Fruit fly (Drosophila melanogaster) whole organism, embryonic: Measurements from ENCODE around the gene CG14036.
A peak's percentile ranks its signal among the peaks of the same experiment; 100 is the strongest.

Experiments used
- Adf1 ChIP-seq: fragments of 200-800 bp; sonication (Bioruptor generic); IDR thresholded peaks from 2 replicates; pipeline ENCODE4 v1.3.6; 2022; ENCODE audit warnings: missing biosample characterization, missing genetic modification characterization
- Antp ChIP-seq: fragments of 200-800 bp; sonication (Bioruptor generic); optimal IDR thresholded peaks from 3 replicates; lab custom pipeline; 2016; ENCODE audit warnings: missing biosample characterization, missing genetic modification characterization
- Atf6 ChIP-seq: fragments of 200-800 bp; sonication (Bioruptor generic); IDR thresholded peaks from 2 replicates; pipeline ENCODE4 v1.3.6; 2022; ENCODE audit warnings: missing biosample characterization, missing genetic modification characterization
- Bteb2 ChIP-seq: fragments of 200-800 bp; sonication (Bioruptor generic); optimal IDR thresholded peaks from 2 replicates; lab custom pipeline; 2016; ENCODE audit warnings: missing biosample characterization, missing genetic modification characterization
- CG10462 ChIP-seq: fragments of 200-800 bp; sonication (Bioruptor generic); optimal IDR thresholded peaks from 2 replicates; lab custom pipeline; 2016; ENCODE audit warnings: missing biosample characterization, missing genetic modification characterization
- CG11247 ChIP-seq: fragments of 200-800 bp; sonication (Bioruptor generic); IDR thresholded peaks from 2 replicates; pipeline ENCODE4 v1.3.6; 2022; ENCODE audit warnings: missing biosample characterization, missing genetic modification characterization
- CG13123 ChIP-seq: fragments of 200-800 bp; sonication (Bioruptor generic); optimal IDR thresholded peaks from 2 replicates; lab custom pipeline; 2016; ENCODE audit warnings: missing biosample characterization, missing genetic modification characterization
- CG13296 ChIP-seq: fragments of 200-800 bp; sonication (Bioruptor generic); optimal IDR thresholded peaks from 3 replicates; lab custom pipeline; 2018; ENCODE audit warnings: missing biosample characterization, mild to moderate bottlenecking, missing genetic modification characterization
- CG14667 ChIP-seq: fragments of 200-800 bp; sonication (Bioruptor generic); IDR thresholded peaks from 2 replicates; pipeline ENCODE4 v1.3.6; 2022; ENCODE audit warnings: missing biosample characterization, missing genetic modification characterization
- CG16813 ChIP-seq: fragments of 200-800 bp; sonication (Bioruptor generic); IDR thresholded peaks from 3 replicates; pipeline ENCODE4 v1.3.6; 2022; ENCODE audit warnings: missing biosample characterization, missing genetic modification characterization; ENCODE audit not compliant: partially characterized antibody
- CG17328 ChIP-seq: fragments of 200-800 bp; sonication (Bioruptor generic); IDR thresholded peaks from 2 replicates; pipeline ENCODE4 v1.3.6; 2022; ENCODE audit warnings: missing biosample characterization, missing genetic modification characterization
- CG2116 ChIP-seq: fragments of 200-800 bp; sonication (Bioruptor generic); optimal IDR thresholded peaks from 3 replicates; lab custom pipeline; 2018; ENCODE audit warnings: missing biosample characterization, mild to moderate bottlenecking, missing genetic modification characterization
- CG2129 ChIP-seq: fragments of 200-800 bp; sonication (Bioruptor generic); IDR thresholded peaks from 2 replicates; pipeline ENCODE4 v1.3.6; 2022; ENCODE audit warnings: missing biosample characterization, missing genetic modification characterization; ENCODE audit not compliant: partially characterized antibody
- CG2875 ChIP-seq: fragments of 200-800 bp; sonication (Bioruptor generic); optimal IDR thresholded peaks from 2 replicates; lab custom pipeline; 2017; ENCODE audit warnings: missing biosample characterization, mild to moderate bottlenecking, missing genetic modification characterization, missing genetic modification reagents
- CG30020 ChIP-seq: fragments of 200-800 bp; optimal IDR thresholded peaks from 2 replicates; lab custom pipeline; 2019; ENCODE audit warnings: missing biosample characterization, mild to moderate bottlenecking, missing genetic modification characterization, moderate library complexity
- CG30403 ChIP-seq: fragments of 200-800 bp; sonication (Bioruptor generic); optimal IDR thresholded peaks from 3 replicates; lab custom pipeline; 2016; ENCODE audit warnings: missing biosample characterization, missing genetic modification characterization
- CG34422 ChIP-seq: fragments of 200-800 bp; sonication (Bioruptor generic); IDR thresholded peaks from 3 replicates; pipeline ENCODE4 v1.3.6; 2022; ENCODE audit warnings: missing biosample characterization, missing genetic modification characterization
- CG3726 ChIP-seq: fragments of 200-800 bp; sonication (Bioruptor generic); IDR thresholded peaks from 3 replicates; pipeline ENCODE4, ENCODE4 v1.3.6; 2022; ENCODE audit warnings: missing biosample characterization, missing genetic modification characterization
- CG4730 ChIP-seq: fragments of 200-800 bp; sonication (Bioruptor generic); IDR thresholded peaks from 2 replicates; pipeline ENCODE4 v1.3.6; 2022; ENCODE audit warnings: missing biosample characterization, missing genetic modification characterization
- CG6175 ChIP-seq: fragments of 200-800 bp; sonication (Bioruptor generic); IDR thresholded peaks from 3 replicates; pipeline ENCODE4 v1.3.6; 2022; ENCODE audit warnings: missing biosample characterization, missing genetic modification characterization
- CG9437 ChIP-seq: fragments of 200-800 bp; sonication (Bioruptor generic); optimal IDR thresholded peaks from 2 replicates; lab custom pipeline; 2018; ENCODE audit warnings: missing biosample characterization, mild to moderate bottlenecking, missing genetic modification characterization
- D19A ChIP-seq: fragments of 200-800 bp; optimal IDR thresholded peaks from 3 replicates; lab custom pipeline; 2019; ENCODE audit warnings: missing biosample characterization, mild to moderate bottlenecking, missing genetic modification characterization, moderate library complexity
- E2f1 ChIP-seq: fragments of 200-800 bp; sonication (Bioruptor generic); IDR thresholded peaks from 2 replicates; pipeline ENCODE4 v1.3.6; 2022; ENCODE audit warnings: missing biosample characterization, missing genetic modification characterization
- HHEX ChIP-seq: fragments of 200-800 bp; sonication (Bioruptor generic); optimal IDR thresholded peaks from 3 replicates; lab custom pipeline; 2017; ENCODE audit warnings: missing biosample characterization, mild to moderate bottlenecking, missing genetic modification characterization, missing genetic modification reagents
- Hey ChIP-seq: fragments of 200-800 bp; sonication (Bioruptor generic); optimal IDR thresholded peaks from 3 replicates; lab custom pipeline; 2018; ENCODE audit warnings: missing biosample characterization, mild to moderate bottlenecking, missing genetic modification characterization
- Mad ChIP-seq: fragments of 200-800 bp; sonication (Bioruptor generic); optimal IDR thresholded peaks from 2 replicates; lab custom pipeline; 2016; ENCODE audit warnings: missing biosample characterization, missing genetic modification characterization
- Neu2 ChIP-seq: fragments of 200-800 bp; sonication (Bioruptor generic); optimal IDR thresholded peaks from 3 replicates; lab custom pipeline; 2016; ENCODE audit warnings: missing biosample characterization, missing genetic modification characterization, borderline replicate concordance
- Oli ChIP-seq: fragments of 200-800 bp; sonication (Bioruptor generic); optimal IDR thresholded peaks from 2 replicates; lab custom pipeline; 2018; ENCODE audit warnings: missing biosample characterization, mild to moderate bottlenecking, missing genetic modification characterization, moderate library complexity
- Sin3A ChIP-seq: fragments of >200 bp; optimal IDR thresholded peaks from 2 replicates; lab custom pipeline; 2018
- Sry-β ChIP-seq: fragments of 200-800 bp; sonication (Bioruptor generic); optimal IDR thresholded peaks from 2 replicates; lab custom pipeline; 2018; ENCODE audit warnings: missing biosample characterization, mild to moderate bottlenecking, missing genetic modification characterization, moderate library complexity
- Sry-δ ChIP-seq: fragments of 200-800 bp; sonication (Bioruptor generic); optimal IDR thresholded peaks from 2 replicates; lab custom pipeline; 2016; ENCODE audit warnings: missing biosample characterization, missing genetic modification characterization
- Tbp ChIP-seq: fragments of >200 bp; optimal IDR thresholded peaks from 2 replicates; lab custom pipeline; 2018; ENCODE audit warnings: missing biosample characterization, missing genetic modification characterization
- ab ChIP-seq: fragments of 200-800 bp; sonication (Bioruptor generic); optimal IDR thresholded peaks from 2 replicates; lab custom pipeline; 2016; ENCODE audit warnings: missing biosample characterization, missing genetic modification characterization
- ara ChIP-seq: fragments of 200-800 bp; sonication (Bioruptor generic); IDR thresholded peaks from 2 replicates; pipeline ENCODE4 v1.3.6; 2022; ENCODE audit warnings: missing biosample characterization, missing genetic modification characterization
- cad ChIP-seq: fragments of >200 bp; optimal IDR thresholded peaks from 2 replicates; lab custom pipeline; 2017; ENCODE audit warnings: missing biosample characterization, missing genetic modification characterization
- cato ChIP-seq: fragments of 200-800 bp; sonication (Bioruptor generic); optimal IDR thresholded peaks from 2 replicates; lab custom pipeline; 2016; ENCODE audit warnings: missing biosample characterization, missing genetic modification characterization, borderline replicate concordance
- crc ChIP-seq: fragments of 200-800 bp; sonication (Bioruptor generic); optimal IDR thresholded peaks from 2 replicates; lab custom pipeline; 2016; ENCODE audit warnings: missing biosample characterization, missing genetic modification characterization
- dati ChIP-seq: fragments of 200-800 bp; sonication (Bioruptor generic); IDR thresholded peaks from 2 replicates; pipeline ENCODE4 v1.3.6; 2022; ENCODE audit warnings: missing biosample characterization, missing genetic modification characterization
- dm ChIP-seq: fragments of 200-800 bp; sonication (Bioruptor generic); optimal IDR thresholded peaks from 3 replicates; lab custom pipeline; 2016; ENCODE audit warnings: missing biosample characterization, missing genetic modification characterization
- fru ChIP-seq: fragments of >200 bp; optimal IDR thresholded peaks from 2 replicates; lab custom pipeline; 2017
- gem ChIP-seq: fragments of 200-800 bp; sonication (Bioruptor generic); optimal IDR thresholded peaks from 2 replicates; lab custom pipeline; 2019; ENCODE audit warnings: missing biosample characterization, mild to moderate bottlenecking, missing genetic modification characterization, moderate library complexity
- gsb ChIP-seq: fragments of 200-800 bp; sonication (Bioruptor generic); IDR thresholded peaks from 2 replicates; pipeline ENCODE4 v1.3.6; 2022; ENCODE audit warnings: missing biosample characterization, missing genetic modification characterization
- h ChIP-seq: fragments of >200 bp; optimal IDR thresholded peaks from 2 replicates; lab custom pipeline; 2017
- ham ChIP-seq: fragments of 200-800 bp; sonication (Bioruptor generic); IDR thresholded peaks from 2 replicates; pipeline ENCODE4 v1.3.6; 2022; ENCODE audit warnings: missing biosample characterization, missing genetic modification characterization
- knrl ChIP-seq: fragments of 200-800 bp; sonication (Bioruptor generic); IDR thresholded peaks from 3 replicates; pipeline ENCODE4 v1.3.6; 2022; ENCODE audit warnings: missing biosample characterization, missing genetic modification characterization; ENCODE audit not compliant: partially characterized antibody
- peb ChIP-seq: fragments of 200-800 bp; sonication (Bioruptor generic); IDR thresholded peaks from 2 replicates; pipeline ENCODE4 v1.3.6; 2022; ENCODE audit warnings: missing biosample characterization, missing genetic modification characterization
- row ChIP-seq: fragments of 200-800 bp; sonication (Bioruptor generic); IDR thresholded peaks from 3 replicates; pipeline ENCODE4 v1.3.6; 2022; ENCODE audit warnings: missing biosample characterization, missing genetic modification characterization
- sens-2 ChIP-seq: fragments of 200-800 bp; sonication (Bioruptor generic); IDR thresholded peaks from 2 replicates; pipeline ENCODE4 v1.3.6; 2022; ENCODE audit warnings: missing biosample characterization, missing genetic modification characterization
- ssp ChIP-seq: fragments of 200-800 bp; sonication (Bioruptor generic); IDR thresholded peaks from 2 replicates; pipeline ENCODE4 v1.3.6; 2022; ENCODE audit warnings: missing biosample characterization, missing genetic modification characterization
- stc ChIP-seq: fragments of 200-800 bp; sonication (Bioruptor generic); IDR thresholded peaks from 2 replicates; pipeline ENCODE4 v1.3.6; 2022; ENCODE audit warnings: missing biosample characterization, missing genetic modification characterization
- toy ChIP-seq: fragments of 200-800 bp; sonication (Bioruptor generic); IDR thresholded peaks from 2 replicates; pipeline ENCODE4 v1.3.6; 2022; ENCODE audit warnings: missing biosample characterization, missing genetic modification characterization
- trh ChIP-seq: fragments of 200-800 bp; sonication (Bioruptor generic); optimal IDR thresholded peaks from 2 replicates; lab custom pipeline; 2016; ENCODE audit warnings: missing biosample characterization, missing genetic modification characterization
- wor ChIP-seq: fragments of 200-800 bp; sonication (Bioruptor generic); IDR thresholded peaks from 2 replicates; pipeline ENCODE4 v1.3.6; 2022; ENCODE audit warnings: missing biosample characterization, missing genetic modification characterization

CG14036 gene

dm6 chr2L:5009306-5010030 is 45.3 kb downstream of the CG14036 start, which contains the start of gene Rtnl1 (continued):
- TF ChIP-seq dati (GFP tag; lab: Robert Waterston, UW) (no peak), knrl (GFP tag; lab: Robert Waterston, UW) (peak; percentile 92), crc (GFP tag; lab: Kevin White, UChicago) (no peak), CG30020 (peak; percentile 22), CG30403 (GFP tag; lab: Kevin White, UChicago) (peak; percentile 35), CG17328 (GFP tag; lab: Robert Waterston, UW) (no peak), CG34422 (GFP tag; lab: Robert Waterston, UW) (peak; percentile 49; the same call in 2 of the 3 replicates), CG13296 (no peak), toy (GFP tag; lab: Robert Waterston, UW) (no peak), row (peak; percentile 57), Sry-δ (GFP tag; lab: Kevin White, UChicago) (peak; percentile 100), Atf6 (no peak), stc (no peak), E2f1 (GFP tag; lab: Robert Waterston, UW) (no peak), CG16813 (GFP tag; lab: Robert Waterston, UW) (peak; percentile 93), Sin3A (lab: Kevin White, UChicago) (peak; percentile 95), fru (lab: Kevin White, UChicago) (no peak), cato (GFP tag; lab: Kevin White, UChicago) (no peak), Oli (tag; lab: Kevin White, UChicago) (no peak), cad (GFP tag; lab: Kevin White, UChicago) (no peak), HHEX (no peak), CG11247 (no peak), Sry-β (GFP tag; lab: Kevin White, UChicago) (peak; percentile 81), CG6175 (GFP tag; lab: Robert Waterston, UW) (0 out of 3 replicates have a peak, but pooled peaks have one; percentile 7), CG14667 (GFP tag; lab: Robert Waterston, UW) (no peak), peb (no peak), Hey (tag; lab: Kevin White, UChicago) (no peak), sens-2 (GFP tag; lab: Robert Waterston, UW) (no peak), dm (GFP tag; lab: Kevin White, UChicago) (peak; percentile 40), Antp (peak; percentile 35), D19A (tag; lab: Kevin White, UChicago) (no peak), trh (GFP tag; lab: Kevin White, UChicago) (no peak), CG2129 (peak; percentile 80), Neu2 (no peak), CG10462 (GFP tag; lab: Kevin White, UChicago) (no peak), Tbp (GFP tag; lab: Kevin White, UChicago) (peak; percentile 44), h (lab: Kevin White, UChicago) (no peak), CG13123 (GFP tag; lab: Kevin White, UChicago) (no peak), gem (tag; lab: Kevin White, UChicago) (peak; percentile 2), CG3726 (GFP tag; lab: Robert Waterston, UW) (no peak), CG4730 (GFP tag; lab: Robert Waterston, UW) (no peak), Mad (GFP tag; lab: Kevin White, UChicago) (peak; percentile 35), wor (no peak), ham (GFP tag; lab: Robert Waterston, UW) (no peak), ab (GFP tag; lab: Kevin White, UChicago) (no peak), Adf1 (GFP tag; lab: Robert Waterston, UW) (peak; percentile 31; the same call in 1 of the 2 replicates), gsb (GFP tag; lab: Robert Waterston, UW) (no peak), Bteb2 (GFP tag; lab: Kevin White, UChicago) (peak; percentile 21), ssp (no peak), CG9437 (GFP tag; lab: Kevin White, UChicago) (no peak), CG2116 (peak; percentile 73), ara (GFP tag; lab: Robert Waterston, UW) (no peak), CG2875 (GFP tag; lab: Kevin White, UChicago) (no peak)
